Fruit fly (Drosophila melanogaster) whole organism, pupa: ENCODE results near the gene CG32017.

Experiments
- CG14655 ChIP-seq: fragments of 200-800 bp; sonication (Bioruptor generic); optimal IDR thresholded peaks from 3 replicates; lab custom pipeline; 2017; ENCODE audit warnings: mild to moderate bottlenecking, missing biosample characterization, missing genetic modification reagents, missing genetic modification characterization
- CG32121 ChIP-seq: fragments of 200-800 bp; sonication (Bioruptor generic); IDR thresholded peaks from 2 replicates; pipeline ENCODE4 v1.3.6; 2022; ENCODE audit warnings: missing biosample characterization, missing genetic modification characterization
- CG34367 ChIP-seq: fragments of 200-800 bp; sonication (Bioruptor generic); optimal IDR thresholded peaks from 2 replicates; lab custom pipeline; 2018; ENCODE audit warnings: missing biosample characterization, mild to moderate bottlenecking, missing genetic modification characterization
- CG8301 ChIP-seq: fragments of 200-800 bp; sonication (Bioruptor generic); optimal IDR thresholded peaks from 2 replicates; lab custom pipeline; 2018; ENCODE audit warnings: missing biosample characterization, mild to moderate bottlenecking, missing genetic modification characterization
- CG9948 ChIP-seq: fragments of 200-800 bp; sonication (Bioruptor generic); optimal IDR thresholded peaks from 2 replicates; lab custom pipeline; 2018; ENCODE audit warnings: missing biosample characterization, mild to moderate bottlenecking, missing genetic modification characterization, moderate library complexity
- EcR ChIP-seq: fragments of 200-800 bp; sonication (Bioruptor generic); optimal IDR thresholded peaks from 3 replicates; lab custom pipeline; 2019; ENCODE audit warnings: missing biosample characterization, missing genetic modification characterization, mild to moderate bottlenecking, moderate library complexity, missing genetic modification reagents
- Pif1A ChIP-seq: fragments of 200-800 bp; sonication (Bioruptor generic); optimal IDR thresholded peaks from 3 replicates; lab custom pipeline; 2016; ENCODE audit warnings: missing biosample characterization, missing genetic modification characterization
- Pif1B ChIP-seq: fragments of 200-800 bp; sonication (Bioruptor generic); optimal IDR thresholded peaks from 3 replicates; lab custom pipeline; 2016; ENCODE audit warnings: missing biosample characterization, missing genetic modification characterization
- Snoo ChIP-seq: fragments of 200-800 bp; sonication (Bioruptor generic); optimal IDR thresholded peaks from 3 replicates; lab custom pipeline; 2017; ENCODE audit warnings: missing biosample characterization, mild to moderate bottlenecking, missing genetic modification characterization, inconsistent platforms
- fd96Ca ChIP-seq: fragments of 200-800 bp; sonication (Bioruptor generic); IDR thresholded peaks from 3 replicates; pipeline ENCODE4 v1.3.6; 2022; ENCODE audit warnings: missing biosample characterization, missing genetic modification characterization
- gl ChIP-seq: fragments of 200-800 bp; sonication (Bioruptor generic); optimal IDR thresholded peaks from 2 replicates; lab custom pipeline; 2018; ENCODE audit warnings: missing biosample characterization, mild to moderate bottlenecking, missing genetic modification characterization
- rn ChIP-seq: fragments of 200-800 bp; sonication (Bioruptor generic); IDR thresholded peaks from 2 replicates; pipeline ENCODE4 v1.3.6; 2022; ENCODE audit warnings: missing biosample characterization, missing genetic modification characterization

dm6 chr4:1123769-1124493 lies 38.0 kb downstream of the CG32017 start, which contains the start of gene Arf4:
- TF ChIP-seq CG9948 (no peak), rn (GFP tag; lab: Robert Waterston, UW) (no peak), CG8301 (tag; lab: Kevin White, UChicago) (no peak), Snoo (tag; lab: Kevin White, UChicago) (no peak), fd96Ca (no peak), CG32121 (GFP tag; lab: Robert Waterston, UW) (no peak), CG34367 (no peak), CG14655 (GFP tag; lab: Kevin White, UChicago) (no peak), Pif1A (GFP tag; lab: Kevin White, UChicago) (no peak), gl (tag; lab: Kevin White, UChicago) (no peak), Pif1B (GFP tag; lab: Kevin White, UChicago) (no peak), EcR (GFP tag; lab: Kevin White, UChicago) (no peak)
